Worm (Caenorhabditis elegans) whole organism, early embryonic: ENCODE results near the gene ctf-18.

ENCODE experiments used
- B0310.2 ChIP-seq: sonication (generic microtip); optimal IDR thresholded peaks from 2 replicates; lab custom pipeline; 2016; ENCODE audit warnings: mild to moderate bottlenecking, missing genetic modification characterization, missing compliant biosample characterization
- ama-1 ChIP-seq: fragments of 150-350 bp; optimal IDR thresholded peaks from 2 replicates; lab custom pipeline; 2014
- ceh-13 ChIP-seq: fragments of 200-800 bp; sonication (Bioruptor generic); optimal IDR thresholded peaks from 2 replicates; lab custom pipeline; 2018; ENCODE audit warnings: mild to moderate bottlenecking, missing genetic modification characterization, missing compliant biosample characterization
- ceh-36 ChIP-seq: sonication (generic microtip); optimal IDR thresholded peaks from 2 replicates; lab custom pipeline; 2016; ENCODE audit warnings: missing genetic modification characterization, inconsistent platforms, missing compliant biosample characterization
- ets-7 ChIP-seq: sonication (generic microtip); optimal IDR thresholded peaks from 2 replicates; lab custom pipeline; 2016; ENCODE audit warnings: missing genotype, missing genetic modification characterization, missing compliant biosample characterization
- flt-1 ChIP-seq: fragments of 200-800 bp; sonication (Bioruptor generic); IDR thresholded peaks from 2 replicates; pipeline ENCODE4 v1.3.6; 2022; ENCODE audit warnings: missing genetic modification characterization, missing compliant biosample characterization
- hmbx-1 ChIP-seq: sonication (generic microtip); optimal IDR thresholded peaks from 2 replicates; lab custom pipeline; 2016; ENCODE audit warnings: mild to moderate bottlenecking, missing genetic modification characterization, missing compliant biosample characterization
- hmg-4 ChIP-seq: fragments of 200-800 bp; sonication (Bioruptor generic); optimal IDR thresholded peaks from 2 replicates; lab custom pipeline; 2018; ENCODE audit warnings: mild to moderate bottlenecking, missing genetic modification characterization, missing compliant biosample characterization
- tbx-11 ChIP-seq: fragments of 200-800 bp; sonication (Bioruptor generic); IDR thresholded peaks from 2 replicates; pipeline ENCODE4 v1.3.6; 2022; ENCODE audit warnings: missing genetic modification characterization, missing compliant biosample characterization

DNA sequence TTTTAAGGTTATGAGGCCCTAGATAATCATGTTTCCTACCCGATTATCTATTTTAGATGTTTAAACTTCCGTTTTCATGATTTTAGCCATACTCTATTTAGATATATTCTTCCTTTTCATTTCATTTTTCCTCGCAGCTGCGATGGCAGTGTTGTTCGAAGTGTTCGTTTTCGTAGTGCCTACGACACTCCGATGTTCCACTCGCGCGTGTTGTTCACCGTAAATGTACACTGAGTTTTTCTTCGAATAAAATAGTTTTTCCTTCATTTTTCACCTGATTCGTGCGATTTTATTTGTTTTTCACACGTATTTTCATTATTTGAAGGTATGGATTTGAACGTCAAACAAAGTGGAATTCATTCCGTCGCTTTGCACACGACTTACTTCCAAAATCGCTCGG lies 29.6 kb downstream of the ctf-18 start, which contains the start of gene dis-3:
- TF ChIP-seq ceh-36, result no peak
- no peak for TF ChIP-seq ama-1 (lab: Kevin White, UChicago)
- no peak for TF ChIP-seq tbx-11 (GFP tag; lab: Robert Waterston, UW)
- TF ChIP-seq ceh-13 (GFP tag; lab: Kevin White, UChicago), result no peak
- TF ChIP-seq B0310.2 (tag; lab: Kevin White, UChicago), result no peak
- no peak for TF ChIP-seq flt-1 (GFP tag; lab: Robert Waterston, UW)
- no peak for TF ChIP-seq ets-7 (tag; lab: Kevin White, UChicago)
- TF ChIP-seq hmg-4, result no peak
- no peak for TF ChIP-seq hmbx-1 (tag; lab: Kevin White, UChicago)
